Worm (Caenorhabditis elegans): ENCODE measurements around the gene rnp-5.

rnp-5 gene

DNA sequence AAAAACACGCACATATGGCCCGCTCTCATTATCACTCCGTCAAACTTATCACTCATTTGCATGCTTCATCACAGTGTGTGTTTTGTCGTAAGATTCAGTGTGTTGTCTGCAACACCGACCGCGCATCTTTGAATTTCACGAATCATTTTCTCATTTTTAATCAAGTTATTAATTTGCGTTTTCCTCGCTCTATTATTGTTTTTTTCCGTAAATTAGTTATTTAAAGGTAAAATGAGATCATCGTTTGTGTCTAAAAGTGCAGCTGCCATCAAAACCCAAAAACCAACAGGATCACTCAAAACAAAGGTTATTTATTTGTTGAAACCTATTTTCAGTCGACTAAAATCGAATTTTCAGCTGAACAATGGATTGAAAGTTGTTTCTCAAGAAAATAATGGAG is 25.9 kb upstream of the rnp-5 start, which contains the start of the genes T24C4.5 and ucr-2.3:
TSS of gene T24C4.5 (minus strand) at position 101 of the 400 bp plus-strand sequence.
TSS of gene ucr-2.3 (plus strand) at position 227 of the 400 bp plus-strand sequence.
- TF ChIP-seq ceh-31 (tag; optimal IDR thresholded peaks at IDR 0.05) = no peak
- no peak for TF ChIP-seq gmeb-2 (tag; optimal IDR thresholded peaks at IDR 0.05)
- TF ChIP-seq T23F11.4 (GFP tag; optimal IDR thresholded peaks at IDR 0.05) = no peak
- TF ChIP-seq nfya-1 (tag; optimal IDR thresholded peaks at IDR 0.05) = no peak
- TF ChIP-seq K09A11.1 (tag; optimal IDR thresholded peaks at IDR 0.05; ENCODE audit: insufficient read depth) = no peak

DNA sequence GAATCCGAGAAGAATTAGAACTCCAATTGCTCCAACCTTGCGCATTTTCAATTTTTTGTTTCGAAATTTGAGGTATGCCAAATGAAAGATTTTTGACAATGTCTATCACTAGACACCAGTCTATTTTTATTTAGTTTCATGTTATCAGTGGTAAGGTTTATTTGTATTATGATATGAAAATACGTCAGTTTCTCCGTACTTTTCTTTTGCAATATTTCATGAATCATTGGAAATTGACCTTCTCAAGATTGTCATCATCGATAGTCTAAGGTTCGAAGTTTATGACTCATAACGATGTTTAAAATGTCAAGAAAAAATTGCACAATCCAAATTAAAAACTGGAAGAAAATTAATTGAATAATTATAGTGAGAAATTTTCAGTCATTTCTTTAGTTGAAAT is 19.7 kb upstream of the rnp-5 start, which contains the start of gene clc-19:
TSS of gene clc-19 (minus strand) at position 135 of the 400 bp plus-strand sequence.
- TF ChIP-seq ceh-6 (GFP tag; optimal IDR thresholded peaks at IDR 0.05) (no peak), unc-86 (tag; optimal IDR thresholded peaks at IDR 0.05) (no peak), unc-3 (GFP tag; conservative IDR thresholded peaks at IDR 0.05) (no peak), unc-3 (tag; optimal IDR thresholded peaks at IDR 0.05) (no peak), pha-2 (tag; optimal IDR thresholded peaks at IDR 0.05) (no peak), ceh-24 (tag; optimal IDR thresholded peaks at IDR 0.05) (no peak), hlh-6 (tag; optimal IDR thresholded peaks at IDR 0.05) (no peak), ceh-34 (tag; optimal IDR thresholded peaks at IDR 0.05) (no peak), ceh-18 (tag; optimal IDR thresholded peaks at IDR 0.05) (no peak), lin-11 (tag; optimal IDR thresholded peaks at IDR 0.05) (no peak)

DNA sequence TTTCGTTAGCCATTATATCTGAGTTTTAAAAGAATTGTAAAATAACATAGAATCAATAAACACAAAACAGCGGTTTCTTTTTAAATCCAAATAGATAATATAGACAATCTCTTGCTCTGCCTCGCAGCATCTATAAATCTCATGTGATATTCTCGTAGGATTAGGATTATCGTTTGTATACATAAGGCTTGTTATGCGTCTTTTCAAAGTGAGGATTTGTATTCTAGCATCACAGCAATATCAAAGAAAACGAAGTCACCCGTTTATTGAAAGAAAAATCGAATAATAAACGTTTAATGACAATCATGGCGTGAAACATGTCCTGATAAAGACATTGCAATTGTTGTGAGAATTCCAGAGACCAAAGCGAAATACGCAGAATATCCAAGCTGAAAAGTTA is 18.7 kb upstream of the rnp-5 start, which contains the start of the genes T24C4.3 and clc-20:
TSS of gene T24C4.3 (minus strand) at position 101 of the 400 bp plus-strand sequence.
TSS of gene clc-20 (plus strand) at position 211 of the 400 bp plus-strand sequence.
- no peak for TF ChIP-seq sox-4 (tag; optimal IDR thresholded peaks at IDR 0.05)
- no peak for TF ChIP-seq rnt-1 (tag; optimal IDR thresholded peaks at IDR 0.05)
- no peak for TF ChIP-seq ceh-34 (tag; optimal IDR thresholded peaks at IDR 0.05)
- no peak for TF ChIP-seq sox-2 (GFP tag; IDR thresholded peaks at IDR 0.05)
- no peak for TF ChIP-seq fkh-6 (tag; optimal IDR thresholded peaks at IDR 0.05)
- TF ChIP-seq ceh-14 (tag; optimal IDR thresholded peaks at IDR 0.05) = no peak
- no peak for TF ChIP-seq nfya-1 (tag; optimal IDR thresholded peaks at IDR 0.05)
- no peak for TF ChIP-seq ceh-9 (tag; optimal IDR thresholded peaks at IDR 0.05)
- no peak for TF ChIP-seq zip-5 (tag; optimal IDR thresholded peaks at IDR 0.05)
- TF ChIP-seq ceh-48 (tag; optimal IDR thresholded peaks at IDR 0.05) = no peak
- TF ChIP-seq hlh-30 (tag; optimal IDR thresholded peaks at IDR 0.05; ENCODE audit: insufficient read depth) = no peak
- TF ChIP-seq unc-42 (tag; optimal IDR thresholded peaks at IDR 0.05) = no peak
- TF ChIP-seq ceh-45 (GFP tag; IDR thresholded peaks at IDR 0.05) = no peak
- no peak for TF ChIP-seq pros-1 (tag; optimal IDR thresholded peaks at IDR 0.05)

DNA sequence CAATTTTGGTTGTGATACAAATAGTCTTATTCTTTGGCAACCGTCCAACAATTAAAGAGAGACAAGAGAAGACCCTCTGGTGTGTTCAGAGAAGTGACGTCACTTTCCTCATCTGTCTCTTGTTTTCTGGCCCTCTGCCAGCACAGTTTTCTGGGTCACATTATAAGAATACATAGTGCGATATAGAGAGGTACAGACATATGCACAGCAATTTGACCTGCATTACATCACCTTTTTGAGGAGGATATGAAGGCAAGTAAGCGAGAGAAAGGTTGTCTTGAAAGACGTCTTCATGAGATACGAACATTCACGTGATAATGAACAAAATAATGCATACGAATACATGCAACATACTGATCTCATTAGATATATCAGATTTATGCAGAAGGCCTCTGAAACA is 16.8 kb upstream of the rnp-5 start:
- TF ChIP-seq hlh-30 (tag; optimal IDR thresholded peaks at IDR 0.05; ENCODE audit: insufficient read depth) (peak; percentile 60), tbx-2 (tag; optimal IDR thresholded peaks at IDR 0.05) (peak; percentile 9), syd-9 (tag; optimal IDR thresholded peaks at IDR 0.05) (no peak)

DNA sequence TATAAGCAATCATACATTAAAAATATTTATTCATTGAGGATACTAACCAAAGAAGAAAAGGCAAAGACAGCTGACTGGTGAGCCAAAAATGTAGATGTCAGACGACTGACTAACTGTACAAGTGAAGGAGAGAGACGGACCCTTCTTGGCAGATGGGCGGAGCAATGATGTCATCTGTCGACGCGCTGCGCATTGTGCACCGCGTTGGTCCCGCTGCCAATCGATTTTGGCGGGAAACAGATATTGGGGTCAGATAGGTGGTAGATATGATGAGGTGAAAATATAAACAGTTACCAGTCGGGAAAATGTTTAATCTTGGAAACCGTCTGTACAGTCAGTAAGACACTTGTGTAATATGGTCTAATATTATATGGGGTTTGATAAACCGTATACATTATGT is 16.2 kb upstream of the rnp-5 start, which contains the start of gene T24C4.2:
TSS of gene T24C4.2 (minus strand) at position 101 of the 400 bp plus-strand sequence.
- TF ChIP-seq ceh-34 (tag; optimal IDR thresholded peaks at IDR 0.05) = no peak
- no peak for TF ChIP-seq ama-1 (optimal IDR thresholded peaks at IDR 0.05)
- no peak for TF ChIP-seq eyg-1 (tag; optimal IDR thresholded peaks at IDR 0.05)
- no peak for TF ChIP-seq ceh-6 (GFP tag; optimal IDR thresholded peaks at IDR 0.05)
- TF ChIP-seq ztf-16 (tag; optimal IDR thresholded peaks at IDR 0.05) = no peak
- TF ChIP-seq nhr-11 (tag; optimal IDR thresholded peaks at IDR 0.05) = no peak
- no peak for TF ChIP-seq unc-86 (tag; optimal IDR thresholded peaks at IDR 0.05)

DNA sequence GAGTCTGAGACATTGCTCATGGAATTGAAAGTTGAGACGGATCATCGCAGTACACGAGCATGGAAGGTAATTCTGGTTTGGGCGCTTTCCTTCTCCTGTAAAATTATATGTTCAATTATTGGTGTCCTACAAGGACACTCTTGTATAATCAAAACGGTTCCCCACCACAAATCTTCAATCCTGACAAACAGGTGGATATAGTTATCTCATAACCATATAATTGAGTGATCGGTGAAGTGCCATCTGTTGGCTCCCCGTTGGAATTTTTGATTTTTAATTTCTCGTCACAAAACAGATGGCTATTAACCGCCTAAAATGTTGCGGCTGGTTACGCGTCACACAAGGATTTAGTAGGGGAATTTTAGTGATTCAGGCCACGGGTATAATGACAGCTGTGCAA is 15.2 kb upstream of the rnp-5 start:
- TF ChIP-seq elt-4 (tag; optimal IDR thresholded peaks at IDR 0.05) (no peak), ama-1 (optimal IDR thresholded peaks at IDR 0.05) (no peak), ets-4 (tag; optimal IDR thresholded peaks at IDR 0.05) (no peak), ceh-18 (tag; optimal IDR thresholded peaks at IDR 0.05) (no peak)
